Worm (Caenorhabditis elegans) whole organism, L1 larva: ENCODE data around the gene F14H3.3.

Experiments used
- ama-1 ChIP-seq: fragments of 150-350 bp; optimal IDR thresholded peaks from 2 replicates; lab custom pipeline; 2014
- ceh-8 ChIP-seq: fragments of 200-800 bp; sonication (Bioruptor generic); optimal IDR thresholded peaks from 2 replicates; lab custom pipeline; 2018; ENCODE audit warnings: mild to moderate bottlenecking, missing genetic modification characterization, moderate library complexity, missing compliant biosample characterization
- elt-3 ChIP-seq, 6 experiments: fragments of 150-350 bp in 1 of 6; sonication (generic microtip); optimal IDR thresholded peaks; 2 replicates each; lab custom pipeline; 2017 to 2018; ENCODE audit warnings: missing biosample characterization in 6 of 6, missing genetic modification characterization in 6 of 6, inconsistent platforms in 1 of 6
- hlh-17 ChIP-seq: fragments of 200-800 bp; sonication (Bioruptor generic); optimal IDR thresholded peaks from 2 replicates; lab custom pipeline; 2018; ENCODE audit warnings: missing genetic modification characterization, mild to moderate bottlenecking, missing compliant biosample characterization, moderate library complexity, borderline replicate concordance
- lin-13 ChIP-seq: fragments of 150-350 bp; optimal IDR thresholded peaks from 2 replicates; lab custom pipeline; 2014; ENCODE audit warnings: missing biosample characterization, missing genetic modification reagents, missing genetic modification characterization
- lin-39 ChIP-seq: fragments of 150-350 bp; optimal IDR thresholded peaks from 2 replicates; lab custom pipeline; 2014; ENCODE audit warnings: missing biosample characterization, missing genetic modification reagents, missing genetic modification characterization
- lsy-2 ChIP-seq, 2 experiments: fragments of 150-350 bp; optimal IDR thresholded peaks; 2 replicates each; lab custom pipeline; 2014; ENCODE audit warnings: missing biosample characterization in 2 of 2, missing genetic modification characterization in 2 of 2
- nhr-47 ChIP-seq: sonication (generic microtip); optimal IDR thresholded peaks from 2 replicates; lab custom pipeline; 2016; ENCODE audit warnings: mild to moderate bottlenecking, missing genetic modification characterization, moderate library complexity, missing compliant biosample characterization
- skn-1 ChIP-seq: fragments of 150-350 bp; optimal IDR thresholded peaks from 2 replicates; lab custom pipeline; 2014; ENCODE audit warnings: missing biosample characterization, missing genetic modification characterization
- unc-62 ChIP-seq: fragments of 150-350 bp; optimal IDR thresholded peaks from 2 replicates; lab custom pipeline; 2014; ENCODE audit warnings: missing biosample characterization, missing genetic modification reagents, missing genetic modification characterization
- unc-98 ChIP-seq: fragments of 200-800 bp; sonication (Bioruptor generic); IDR thresholded peaks from 2 replicates; pipeline ENCODE4 v1.3.6; 2022; ENCODE audit warnings: missing genetic modification characterization, missing compliant biosample characterization

DNA sequence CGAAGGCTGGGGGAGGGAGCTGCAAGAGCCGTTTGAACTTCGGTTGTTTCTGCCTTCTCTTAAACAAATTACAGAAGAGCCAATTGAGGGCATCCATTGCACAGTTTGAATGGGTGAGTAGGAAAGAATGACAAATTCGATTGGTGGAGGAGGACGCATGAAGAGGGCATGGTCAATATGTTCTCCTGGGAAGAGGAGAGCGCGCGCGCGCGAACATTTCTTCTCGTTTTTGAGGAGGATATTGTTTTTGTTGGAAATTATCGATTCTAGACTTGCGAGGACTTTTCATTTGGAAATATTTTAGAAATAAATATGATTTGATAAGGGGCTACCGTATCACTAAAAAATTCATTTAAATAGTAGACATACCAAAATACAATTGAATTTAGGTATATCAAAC lies 21.7 kb downstream of the F14H3.3 start, which contains the start of gene T10C6.7:
- no peak for TF ChIP-seq ama-1 (lab: Kevin White, UChicago)
- no peak for TF ChIP-seq unc-62
- no peak for TF ChIP-seq skn-1 (tag; lab: Kevin White, UChicago)
- no peak for TF ChIP-seq hlh-17
- TF ChIP-seq ceh-8, result no peak
- no peak for TF ChIP-seq unc-98
- TF ChIP-seq nhr-47, result no peak
- TF ChIP-seq lsy-2 (tag; optimal IDR thresholded peaks at IDR 0.05; lab: Kevin White, UChicago), result no peak
- TF ChIP-seq lin-39, result no peak
- TF ChIP-seq lin-13 (GFP tag; lab: Kevin White, UChicago), result no peak
- TF ChIP-seq elt-3 (tag; optimal IDR thresholded peaks at IDR 0.05; lab: Kevin White, UChicago), result no peak
